Fruit fly (Drosophila melanogaster): ENCODE results near the gene mtgo.

mtgo gene

dm6 chr2L:16562379-16562778, 17.6 kb downstream of the mtgo start (continued):
- no peak for TF ChIP-seq CG34406 (GFP tag; optimal IDR thresholded peaks at IDR 0.05)
- TF ChIP-seq pdm3 (GFP tag; optimal IDR thresholded peaks at IDR 0.05), result no peak
- peak; percentile 56; the same call in 2 of the 3 replicates for TF ChIP-seq CG6163 (GFP tag; IDR thresholded peaks at IDR 0.05)
- no peak for TF ChIP-seq Ets21C (GFP tag; optimal IDR thresholded peaks at IDR 0.05)
- TF ChIP-seq achi (GFP tag; optimal IDR thresholded peaks at IDR 0.05), result peak; percentile 14
- TF ChIP-seq Hr39 (GFP tag; optimal IDR thresholded peaks at IDR 0.05), result no peak
- TF ChIP-seq Gug (GFP tag; IDR thresholded peaks at IDR 0.05), result no peak
- no peak for TF ChIP-seq CG4318 (GFP tag; optimal IDR thresholded peaks at IDR 0.05)
- TF ChIP-seq OdsH (GFP tag; optimal IDR thresholded peaks at IDR 0.05), result no peak
- no peak for TF ChIP-seq CG6792 (GFP tag; optimal IDR thresholded peaks at IDR 0.05)
- TF ChIP-seq Smox (GFP tag; optimal IDR thresholded peaks at IDR 0.05), result no peak
- no peak for TF ChIP-seq CG1621 (tag; optimal IDR thresholded peaks at IDR 0.05)
- no peak for TF ChIP-seq Eip93F (GFP tag; optimal IDR thresholded peaks at IDR 0.05)
- TF ChIP-seq lz (GFP tag; optimal IDR thresholded peaks at IDR 0.05), result no peak
- no peak for TF ChIP-seq CG3032 (tag; optimal IDR thresholded peaks at IDR 0.05)
- TF ChIP-seq CG9139 (GFP tag; optimal IDR thresholded peaks at IDR 0.05), result peak; percentile 26
- TF ChIP-seq CG31627 (GFP tag; optimal IDR thresholded peaks at IDR 0.05), result no peak
- TF ChIP-seq eg (GFP tag; IDR thresholded peaks at IDR 0.05), result no peak
- no peak for TF ChIP-seq Hr4 (GFP tag; optimal IDR thresholded peaks at IDR 0.05)
- TF ChIP-seq Sox102F (GFP tag; optimal IDR thresholded peaks at IDR 0.05), result no peak
- no peak for TF ChIP-seq esn (GFP tag; optimal IDR thresholded peaks at IDR 0.05)
- TF ChIP-seq net (GFP tag; optimal IDR thresholded peaks at IDR 0.05), result no peak
- no peak for TF ChIP-seq CG10631 (GFP tag; optimal IDR thresholded peaks at IDR 0.05)
- TF ChIP-seq dac (GFP tag; optimal IDR thresholded peaks at IDR 0.05), result no peak
- TF ChIP-seq topi (GFP tag; optimal IDR thresholded peaks at IDR 0.05), result no peak
- no peak for TF ChIP-seq Met (GFP tag; optimal IDR thresholded peaks at IDR 0.05)
- no peak for TF ChIP-seq salr (GFP tag; optimal IDR thresholded peaks at IDR 0.05)
- TF ChIP-seq CG6808 (GFP tag; optimal IDR thresholded peaks at IDR 0.05), result peak; percentile 65
- TF ChIP-seq CG6276 (GFP tag; optimal IDR thresholded peaks at IDR 0.05), result no peak
- TF ChIP-seq CG10669 (GFP tag; optimal IDR thresholded peaks at IDR 0.05), result no peak
- TF ChIP-seq Lpt (GFP tag; optimal IDR thresholded peaks at IDR 0.05), result no peak
- TF ChIP-seq acj6 (GFP tag; optimal IDR thresholded peaks at IDR 0.05), result no peak

dm6 chr2L:16582732-16583131, 37.9 kb downstream of the mtgo start:
- no peak for TF ChIP-seq CG4318 (GFP tag; optimal IDR thresholded peaks at IDR 0.05)
- TF ChIP-seq CG9139 (GFP tag; optimal IDR thresholded peaks at IDR 0.05), result no peak
- TF ChIP-seq CG6163 (GFP tag; IDR thresholded peaks at IDR 0.05), result no peak
- TF ChIP-seq achi (GFP tag; optimal IDR thresholded peaks at IDR 0.05), result no peak
- TF ChIP-seq topi (GFP tag; optimal IDR thresholded peaks at IDR 0.05), result no peak
- no peak for TF ChIP-seq CG11762 (GFP tag; optimal IDR thresholded peaks at IDR 0.05; ENCODE audit: insufficient read depth)
- no peak for TF ChIP-seq Eip75B (GFP tag; optimal IDR thresholded peaks at IDR 0.05)
- TF ChIP-seq CG32006 (GFP tag; optimal IDR thresholded peaks at IDR 0.05), result no peak
- no peak for TF ChIP-seq CG6792 (GFP tag; optimal IDR thresholded peaks at IDR 0.05)
- TF ChIP-seq esn (GFP tag; optimal IDR thresholded peaks at IDR 0.05), result no peak
- no peak for TF ChIP-seq Met (GFP tag; optimal IDR thresholded peaks at IDR 0.05)
- TF ChIP-seq CG11294 (GFP tag; IDR thresholded peaks at IDR 0.05), result no peak
- no peak for TF ChIP-seq salr (GFP tag; optimal IDR thresholded peaks at IDR 0.05)
- TF ChIP-seq CG10631 (GFP tag; optimal IDR thresholded peaks at IDR 0.05), result no peak

- TF ChIP-seq CG11294 (GFP tag; IDR thresholded peaks at IDR 0.05), result peak; percentile 24; the same call in 1 of the 2 replicates
- peak; percentile 3 for TF ChIP-seq Eip93F (GFP tag; optimal IDR thresholded peaks at IDR 0.05)
- peak; percentile 43 for TF ChIP-seq vri (GFP tag; optimal IDR thresholded peaks at IDR 0.05)
- TF ChIP-seq Eip75B (GFP tag; optimal IDR thresholded peaks at IDR 0.05), result peak; percentile 80
- TF ChIP-seq CG32006 (GFP tag; optimal IDR thresholded peaks at IDR 0.05), result no peak
- no peak for TF ChIP-seq CG31627 (GFP tag; optimal IDR thresholded peaks at IDR 0.05)
- TF ChIP-seq CG3919 (GFP tag; optimal IDR thresholded peaks at IDR 0.05), result peak; percentile 41
- TF ChIP-seq lz (GFP tag; optimal IDR thresholded peaks at IDR 0.05), result peak; percentile 34
- TF ChIP-seq Sox102F (GFP tag; optimal IDR thresholded peaks at IDR 0.05), result peak; percentile 68
- peak; percentile 21 for TF ChIP-seq CG6792 (GFP tag; optimal IDR thresholded peaks at IDR 0.05)
- TF ChIP-seq OdsH (GFP tag; optimal IDR thresholded peaks at IDR 0.05), result no peak
- TF ChIP-seq topi (GFP tag; optimal IDR thresholded peaks at IDR 0.05), result peak; percentile 4
- TF ChIP-seq fd85E (GFP tag; optimal IDR thresholded peaks at IDR 0.05), result peak; percentile 13
- peak; percentile 56 for TF ChIP-seq Blimp-1 (GFP tag; optimal IDR thresholded peaks at IDR 0.05)
- peak; percentile 96 for TF ChIP-seq CG1621 (tag; optimal IDR thresholded peaks at IDR 0.05)
- peak; percentile 28 for TF ChIP-seq fkh (GFP tag; optimal IDR thresholded peaks at IDR 0.05)
- TF ChIP-seq fd59A (GFP tag; optimal IDR thresholded peaks at IDR 0.05), result peak; percentile 6
- TF ChIP-seq Hr39 (GFP tag; optimal IDR thresholded peaks at IDR 0.05), result no peak
- TF ChIP-seq CG9139 (GFP tag; optimal IDR thresholded peaks at IDR 0.05), result peak; percentile 69
- no peak for TF ChIP-seq CG6854 (GFP tag; optimal IDR thresholded peaks at IDR 0.05)
- peak; percentile 81 for TF ChIP-seq CG8119 (GFP tag; IDR thresholded peaks at IDR 0.05)
- TF ChIP-seq CG10669 (GFP tag; optimal IDR thresholded peaks at IDR 0.05), result peak; percentile 53
- TF ChIP-seq CG3032 (tag; optimal IDR thresholded peaks at IDR 0.05), result no peak
- no peak for TF ChIP-seq CG11902 (GFP tag; optimal IDR thresholded peaks at IDR 0.05)
Measured at dm6 chr2L:16587654-16588348, 43.0 kb downstream of the mtgo start.

Measured in whole organism, prepupa.